Worm (Caenorhabditis elegans): ENCODE results near the gene R148.7.

Gene R148.7

DNA sequence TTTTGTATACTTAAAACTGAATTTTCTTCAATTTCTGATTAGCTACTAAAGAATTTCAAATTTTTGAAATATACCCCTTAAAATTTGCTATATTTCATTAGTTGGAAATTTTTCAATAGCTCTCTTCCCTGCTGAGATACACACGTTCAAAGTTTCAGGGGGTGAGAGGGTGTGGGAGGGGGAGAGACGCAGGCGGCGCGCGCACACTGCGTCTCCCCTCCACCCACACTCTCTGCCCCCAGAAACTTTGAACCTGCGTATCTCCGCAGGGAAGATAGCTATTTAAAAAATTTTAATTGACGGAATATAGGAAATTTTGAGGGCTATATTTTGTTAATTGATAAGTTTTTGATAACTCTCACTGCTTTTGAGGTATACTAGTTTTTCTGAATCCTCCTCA lies 24.5 kb upstream of the R148.7 start:
- no peak for TF ChIP-seq crh-2 (tag; optimal IDR thresholded peaks at IDR 0.05)
- no peak for TF ChIP-seq ceh-82 (tag; optimal IDR thresholded peaks at IDR 0.05)
- no peak for TF ChIP-seq nhr-6 (tag; optimal IDR thresholded peaks at IDR 0.05)
- TF ChIP-seq unc-62 (GFP tag; optimal IDR thresholded peaks at IDR 0.05), result no peak
- no peak for TF ChIP-seq R02D3.7 (tag; optimal IDR thresholded peaks at IDR 0.05)

ce11 chrIII:3220287-3220686 lies 22.1 kb upstream of the R148.7 start:
- TF ChIP-seq unc-55 (GFP tag; optimal IDR thresholded peaks at IDR 0.05), result peak; percentile 72
- TF ChIP-seq mbf-1 (tag; optimal IDR thresholded peaks at IDR 0.05), result no peak
- peak; percentile 39 for TF ChIP-seq nhr-129 (tag; optimal IDR thresholded peaks at IDR 0.05)
- TF ChIP-seq ztf-11 (tag; optimal IDR thresholded peaks at IDR 0.05), result no peak
- peak; percentile 47 for TF ChIP-seq F13H6.1 (tag; optimal IDR thresholded peaks at IDR 0.05)
- peak in 1 of 2 experiments; percentile 56 for TF ChIP-seq lsy-2 (tag; optimal IDR thresholded peaks at IDR 0.05)
- no peak for TF ChIP-seq sma-9 (GFP tag; optimal IDR thresholded peaks at IDR 0.05)
- TF ChIP-seq sma-9 (tag; optimal IDR thresholded peaks at IDR 0.05), result no peak
- TF ChIP-seq alr-1 (tag; optimal IDR thresholded peaks at IDR 0.05), result no peak
- peak; percentile 25 for TF ChIP-seq C34F6.9 (tag; optimal IDR thresholded peaks at IDR 0.05)
- peak; percentile 7 for TF ChIP-seq lin-13 (GFP tag; optimal IDR thresholded peaks at IDR 0.05)
- peak; percentile 26 for TF ChIP-seq zag-1 (tag; optimal IDR thresholded peaks at IDR 0.05)
- no peak for TF ChIP-seq gmeb-1 (tag; optimal IDR thresholded peaks at IDR 0.05)
- TF ChIP-seq mdl-1 (tag; optimal IDR thresholded peaks at IDR 0.05), result peak in 1 of 2 experiments; percentile 21
- TF ChIP-seq ama-1 (optimal IDR thresholded peaks at IDR 0.05), result no peak

DNA sequence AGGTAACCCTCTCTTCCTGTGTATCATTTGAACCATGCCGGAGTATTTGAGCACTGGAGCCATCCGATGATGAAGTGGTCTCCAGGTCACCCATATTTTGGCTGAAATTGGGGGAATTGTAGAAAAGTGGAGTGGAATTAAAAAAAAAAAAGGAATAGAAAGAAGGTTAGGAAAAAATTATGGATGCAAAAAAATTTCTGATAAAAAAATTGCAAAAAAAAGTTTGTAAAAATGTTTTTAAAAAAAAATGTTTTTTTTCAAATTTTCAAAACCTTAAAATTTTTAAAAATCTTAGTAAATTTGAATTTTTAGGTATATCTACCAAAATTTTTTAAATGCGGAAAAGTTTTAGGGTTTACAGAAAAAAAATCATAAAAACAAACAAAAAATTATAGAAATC lies 20.8 kb upstream of the R148.7 start, which contains the start of gene frm-8:
frm-8 (minus strand) TSS at position 101 of the 400 bp plus-strand sequence.
- TF ChIP-seq sem-4 (tag; optimal IDR thresholded peaks at IDR 0.05) (no peak), blmp-1 (tag; optimal IDR thresholded peaks at IDR 0.05; ENCODE audit: insufficient read depth) (no peak), peb-1 (tag; optimal IDR thresholded peaks at IDR 0.05) (no peak), nhr-10 (tag; optimal IDR thresholded peaks at IDR 0.05) (no peak), Y55F3AM.14 (GFP tag; optimal IDR thresholded peaks at IDR 0.05) (no peak), zag-1 (tag; optimal IDR thresholded peaks at IDR 0.05) (no peak), mab-5 (tag; optimal IDR thresholded peaks at IDR 0.05) (no peak)

ce11 chrIII:3203589-3203988 lies 5.4 kb upstream of the R148.7 start:
- TF ChIP-seq sma-9 (GFP tag; optimal IDR thresholded peaks at IDR 0.05) (no peak), sma-9 (tag; optimal IDR thresholded peaks at IDR 0.05) (no peak), lin-13 (GFP tag; optimal IDR thresholded peaks at IDR 0.05) (no peak), nhr-6 (tag; optimal IDR thresholded peaks at IDR 0.05) (no peak), zag-1 (tag; optimal IDR thresholded peaks at IDR 0.05) (no peak), nhr-10 (tag; optimal IDR thresholded peaks at IDR 0.05) (no peak), nhr-129 (tag; optimal IDR thresholded peaks at IDR 0.05) (no peak), F13H6.1 (tag; optimal IDR thresholded peaks at IDR 0.05) (no peak), alr-1 (tag; optimal IDR thresholded peaks at IDR 0.05) (no peak), nhr-23 (tag; optimal IDR thresholded peaks at IDR 0.05) (no peak), ZK546.5 (tag; optimal IDR thresholded peaks at IDR 0.05) (no peak)

DNA sequence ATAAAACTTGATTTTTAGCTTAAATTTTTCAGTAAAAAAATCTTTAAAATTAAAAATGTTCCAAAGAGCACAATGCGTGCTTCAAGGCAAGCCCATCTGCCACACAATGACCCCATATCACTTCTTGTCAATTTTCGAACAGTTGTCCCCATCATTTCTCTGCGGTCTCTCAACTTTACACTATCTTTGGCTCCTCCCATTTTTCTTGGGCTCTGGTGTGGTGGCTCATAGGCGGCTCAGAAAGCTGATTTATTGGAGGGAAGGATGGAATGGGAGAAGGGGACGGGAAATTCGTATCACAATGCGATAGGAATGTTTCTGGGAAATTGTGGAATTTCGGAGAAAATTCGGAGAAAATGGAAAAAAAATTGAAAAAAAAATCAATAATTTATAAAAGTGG lies 2.4 kb upstream of the R148.7 start:
- TF ChIP-seq fos-1 (tag; optimal IDR thresholded peaks at IDR 0.05) (no peak), lin-39 (tag; optimal IDR thresholded peaks at IDR 0.05) (no peak), lsy-2 (tag; optimal IDR thresholded peaks at IDR 0.05) (peak in 1 of 2 experiments; percentile 16), ZK546.5 (tag; optimal IDR thresholded peaks at IDR 0.05) (no peak), mab-5 (tag; optimal IDR thresholded peaks at IDR 0.05) (peak; percentile 18), blmp-1 (tag; optimal IDR thresholded peaks at IDR 0.05; ENCODE audit: insufficient read depth) (no peak), gmeb-1 (tag; optimal IDR thresholded peaks at IDR 0.05) (no peak), F13H6.1 (tag; optimal IDR thresholded peaks at IDR 0.05) (peak; percentile 13), nhr-21 (tag; optimal IDR thresholded peaks at IDR 0.05) (no peak), nhr-129 (tag; optimal IDR thresholded peaks at IDR 0.05) (peak; percentile 43), ama-1 (optimal IDR thresholded peaks at IDR 0.05) (no peak), crh-2 (tag; optimal IDR thresholded peaks at IDR 0.05) (no peak), nhr-12 (tag; optimal IDR thresholded peaks at IDR 0.05) (no peak)

DNA sequence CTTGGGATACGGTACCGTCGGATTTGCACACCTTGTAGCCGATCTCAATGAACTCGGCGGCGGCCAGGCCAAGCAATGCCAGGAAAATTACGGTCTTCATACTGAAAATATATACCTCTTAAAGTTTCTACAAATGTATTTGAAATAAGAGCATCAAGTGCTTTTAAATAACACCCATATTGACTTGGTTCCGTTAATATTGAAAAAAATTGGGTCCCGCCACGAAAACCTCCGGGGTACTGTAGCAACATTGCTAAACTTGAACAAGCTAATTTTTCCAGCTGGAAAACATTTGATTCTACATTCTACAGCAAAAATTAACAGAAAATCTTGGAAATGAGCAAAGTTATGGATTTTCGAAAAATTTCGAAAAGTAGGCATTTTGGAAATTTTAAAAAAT lies 1.2 kb upstream of the R148.7 start, which contains the start of gene heh-1:
heh-1 (minus strand) TSS at position 101 of the 400 bp plus-strand sequence.
- TF ChIP-seq unc-62 (GFP tag; optimal IDR thresholded peaks at IDR 0.05) (no peak), snpc-4 (tag; optimal IDR thresholded peaks at IDR 0.05) (no peak), ceh-16 (tag; optimal IDR thresholded peaks at IDR 0.05) (no peak), gmeb-1 (tag; optimal IDR thresholded peaks at IDR 0.05) (no peak), dmd-4 (tag; optimal IDR thresholded peaks at IDR 0.05) (no peak), F13H6.1 (tag; optimal IDR thresholded peaks at IDR 0.05) (no peak), nhr-10 (tag; optimal IDR thresholded peaks at IDR 0.05) (no peak), lin-11 (tag; optimal IDR thresholded peaks at IDR 0.05) (no peak), Y55F3AM.14 (GFP tag; optimal IDR thresholded peaks at IDR 0.05) (no peak), sma-9 (GFP tag; optimal IDR thresholded peaks at IDR 0.05) (no peak), sma-9 (tag; optimal IDR thresholded peaks at IDR 0.05) (no peak), aly-2 (tag; optimal IDR thresholded peaks at IDR 0.05) (no peak), sem-4 (tag; optimal IDR thresholded peaks at IDR 0.05) (no peak), nhr-25 (tag; optimal IDR thresholded peaks at IDR 0.05) (no peak), blmp-1 (tag; optimal IDR thresholded peaks at IDR 0.05; ENCODE audit: insufficient read depth) (no peak)
